Worm (Caenorhabditis elegans): ENCODE measurements around the gene nex-2.

DNA sequence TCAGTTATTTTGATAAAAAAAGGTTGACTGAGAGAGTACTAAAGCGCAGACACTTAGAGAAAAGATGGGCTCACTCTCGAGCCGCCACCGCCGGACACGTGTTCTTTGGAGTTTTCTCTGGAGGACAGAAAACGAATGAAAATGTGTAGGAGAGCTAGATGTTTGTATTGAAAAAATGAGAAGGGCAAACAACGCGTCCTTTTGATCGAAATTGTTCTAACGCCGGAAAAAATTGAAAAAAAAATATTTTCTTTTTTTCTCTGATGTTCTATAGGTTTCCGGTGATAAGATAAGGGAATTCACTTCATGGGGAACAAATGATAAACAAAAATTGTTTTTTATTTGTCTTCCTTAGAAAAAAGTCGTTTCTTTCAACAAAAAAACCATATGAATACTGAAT, 411 bp downstream of the nex-2 start:
- no peak for TF ChIP-seq ceh-13 (GFP tag; optimal IDR thresholded peaks at IDR 0.05)
- TF ChIP-seq flt-1 (GFP tag; IDR thresholded peaks at IDR 0.05) = no peak
- TF ChIP-seq pes-1 (GFP tag; IDR thresholded peaks at IDR 0.05) = no peak
- no peak for TF ChIP-seq tbx-11 (GFP tag; IDR thresholded peaks at IDR 0.05)
- no peak for TF ChIP-seq ama-1 (optimal IDR thresholded peaks at IDR 0.05)
- TF ChIP-seq tbx-37 (GFP tag; conservative IDR thresholded peaks at IDR 0.05) = no peak
